Fruit fly (Drosophila melanogaster) whole organism, adult: Measurements from ENCODE around the gene elg1.

Experiments
- CG14711 ChIP-seq: fragments of 200-800 bp; sonication (Bioruptor generic); optimal IDR thresholded peaks from 2 replicates; lab custom pipeline; 2018; ENCODE audit warnings: missing biosample characterization, mild to moderate bottlenecking, missing genetic modification characterization, moderate library complexity
- CG1620 ChIP-seq: fragments of 200-800 bp; sonication (Bioruptor generic); optimal IDR thresholded peaks from 2 replicates; lab custom pipeline; 2016; ENCODE audit warnings: missing biosample characterization, missing genetic modification characterization
- CG5204 ChIP-seq: fragments of 200-800 bp; sonication (Bioruptor generic); optimal IDR thresholded peaks from 2 replicates; lab custom pipeline; 2016; ENCODE audit warnings: missing biosample characterization, missing genetic modification characterization
- CG7045 ChIP-seq: fragments of 200-800 bp; sonication (Bioruptor generic); optimal IDR thresholded peaks from 2 replicates; lab custom pipeline; 2017; ENCODE audit warnings: missing biosample characterization, mild to moderate bottlenecking, missing genetic modification characterization
- Clk ChIP-seq: fragments of 200-800 bp; sonication (Bioruptor generic); optimal IDR thresholded peaks from 2 replicates; lab custom pipeline; 2017; ENCODE audit warnings: missing biosample characterization, missing genetic modification characterization
- Crg-1 ChIP-seq: fragments of 200-800 bp; sonication (Bioruptor generic); optimal IDR thresholded peaks from 2 replicates; lab custom pipeline; 2016; ENCODE audit warnings: missing biosample characterization, missing genetic modification characterization
- Mnt ChIP-seq: fragments of 200-800 bp; sonication (Bioruptor generic); optimal IDR thresholded peaks from 2 replicates; lab custom pipeline; 2016; ENCODE audit warnings: missing biosample characterization, mild to moderate bottlenecking, missing genetic modification characterization
- bab1 ChIP-seq: fragments of 200-800 bp; sonication (Bioruptor generic); optimal IDR thresholded peaks from 3 replicates; lab custom pipeline; 2019; ENCODE audit warnings: missing biosample characterization, mild to moderate bottlenecking, missing genetic modification characterization, moderate library complexity
- kay ChIP-seq: fragments of 200-800 bp; sonication (Bioruptor generic); peaks from one replicate; lab custom pipeline; 2016; ENCODE audit warnings: missing biosample characterization, missing genetic modification characterization, borderline replicate concordance
- tj ChIP-seq: fragments of 200-800 bp; sonication (Bioruptor generic); optimal IDR thresholded peaks from 3 replicates; lab custom pipeline; 2017; ENCODE audit warnings: missing biosample characterization, mild to moderate bottlenecking, missing genetic modification characterization, moderate library complexity
- toe ChIP-seq: fragments of 200-800 bp; sonication (Bioruptor generic); optimal IDR thresholded peaks from 2 replicates; lab custom pipeline; 2016; ENCODE audit warnings: missing biosample characterization, missing genetic modification characterization

DNA sequence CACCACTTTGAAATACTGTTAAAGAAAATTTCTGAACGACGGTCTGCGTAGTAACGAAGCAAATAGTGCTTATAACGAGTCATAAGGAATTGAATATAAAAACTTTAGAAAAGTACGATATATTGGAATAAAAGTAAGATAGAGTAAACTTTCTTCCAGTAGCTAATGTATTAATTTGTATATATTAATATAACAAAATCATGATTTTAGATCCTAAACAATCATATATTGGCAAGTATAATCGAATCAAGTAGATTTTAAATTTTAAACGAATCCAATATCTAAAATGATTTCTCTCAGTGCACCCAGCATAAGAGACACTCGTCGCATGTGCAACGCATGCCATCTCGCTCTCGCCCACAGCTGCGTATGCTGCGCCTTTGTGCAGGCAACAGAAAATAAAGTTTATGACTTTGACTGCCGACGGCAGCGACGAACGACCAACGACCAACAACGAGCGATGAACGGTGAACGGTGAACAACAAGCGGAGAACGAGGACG is 49.6 kb downstream of the elg1 start:
- TF ChIP-seq Crg-1 (GFP tag; lab: Kevin White, UChicago): no peak
- TF ChIP-seq kay (GFP tag; lab: Kevin White, UChicago): no peak
- TF ChIP-seq tj: no peak
- TF ChIP-seq toe (GFP tag; lab: Kevin White, UChicago): no peak
- no peak for TF ChIP-seq CG5204 (GFP tag; lab: Kevin White, UChicago)
- no peak for TF ChIP-seq CG7045 (GFP tag; lab: Kevin White, UChicago)
- TF ChIP-seq bab1 (GFP tag; lab: Kevin White, UChicago): no peak
- TF ChIP-seq Clk: no peak
- no peak for TF ChIP-seq CG14711 (tag; lab: Kevin White, UChicago)
- no peak for TF ChIP-seq CG1620 (GFP tag; lab: Kevin White, UChicago)
- TF ChIP-seq Mnt (GFP tag; lab: Kevin White, UChicago): no peak
